Fruit fly (Drosophila melanogaster): Measurements from ENCODE around the gene Nlg4.

DNA sequence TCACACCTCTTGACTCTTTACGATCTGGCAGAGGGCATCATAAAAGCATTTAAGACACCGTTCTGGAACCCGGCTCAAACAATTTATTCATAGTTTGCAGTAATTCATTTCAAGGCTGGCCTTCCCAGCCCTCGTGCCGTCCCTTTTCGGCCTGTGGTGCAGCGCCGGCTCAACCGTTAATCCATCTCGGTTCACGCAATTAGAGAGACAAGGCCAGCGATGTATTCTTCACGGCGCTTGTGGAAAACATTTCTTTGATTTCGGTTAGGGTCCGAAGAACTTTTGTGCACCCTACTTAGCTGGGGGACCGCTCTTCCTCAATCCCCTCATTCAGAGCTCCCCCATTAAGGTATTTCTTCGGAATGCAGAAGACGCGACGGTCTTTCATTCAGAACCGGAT, 86.5 kb downstream of the Nlg4 start:
- no peak for TF ChIP-seq pan (optimal IDR thresholded peaks at IDR 0.05)
- no peak for TF ChIP-seq OdsH (GFP tag; optimal IDR thresholded peaks at IDR 0.05)
- TF ChIP-seq HLH106 (tag; optimal IDR thresholded peaks at IDR 0.05) = no peak
- no peak for TF ChIP-seq CG9705 (GFP tag; optimal IDR thresholded peaks at IDR 0.05)
- TF ChIP-seq usp (GFP tag; optimal IDR thresholded peaks at IDR 0.05) = no peak
- no peak for TF ChIP-seq CG32264 (GFP tag; optimal IDR thresholded peaks at IDR 0.05)
- TF ChIP-seq Abd-B (GFP tag; optimal IDR thresholded peaks at IDR 0.05) = no peak
- TF ChIP-seq lola (GFP tag; optimal IDR thresholded peaks at IDR 0.05) = no peak
- TF ChIP-seq sage (GFP tag; optimal IDR thresholded peaks at IDR 0.05) = no peak
- no peak for TF ChIP-seq h (GFP tag; optimal IDR thresholded peaks at IDR 0.05)
- no peak for TF ChIP-seq Dif (GFP tag; optimal IDR thresholded peaks at IDR 0.05; ENCODE audit: partially characterized antibody)
- TF ChIP-seq Hr78 (GFP tag; optimal IDR thresholded peaks at IDR 0.05) = no peak
